Fruit fly (Drosophila melanogaster) whole organism, embryonic: ENCODE data around the gene D12.

Source experiments
- ATbp ChIP-seq: fragments of 200-800 bp; sonication (Bioruptor generic); optimal IDR thresholded peaks from 2 replicates; lab custom pipeline; 2017; ENCODE audit warnings: missing biosample characterization, mild to moderate bottlenecking, missing genetic modification characterization, missing genetic modification reagents
- Atf6 ChIP-seq: fragments of 200-800 bp; sonication (Bioruptor generic); IDR thresholded peaks from 2 replicates; pipeline ENCODE4 v1.3.6; 2022; ENCODE audit warnings: missing biosample characterization, missing genetic modification characterization
- Bdp1 ChIP-seq: fragments of 200-800 bp; sonication (Bioruptor generic); optimal IDR thresholded peaks from 3 replicates; lab custom pipeline; 2016; ENCODE audit warnings: missing biosample characterization, missing genetic modification characterization
- CG10462 ChIP-seq: fragments of 200-800 bp; sonication (Bioruptor generic); optimal IDR thresholded peaks from 2 replicates; lab custom pipeline; 2016; ENCODE audit warnings: missing biosample characterization, missing genetic modification characterization
- CG13424 ChIP-seq: fragments of 200-800 bp; sonication (Bioruptor generic); optimal IDR thresholded peaks from 2 replicates; lab custom pipeline; 2019; ENCODE audit warnings: missing biosample characterization, mild to moderate bottlenecking, missing genetic modification characterization, moderate library complexity
- CG14667 ChIP-seq: fragments of 200-800 bp; sonication (Bioruptor generic); IDR thresholded peaks from 2 replicates; pipeline ENCODE4 v1.3.6; 2022; ENCODE audit warnings: missing biosample characterization, missing genetic modification characterization
- CG15479 ChIP-seq: fragments of 200-800 bp; sonication (Bioruptor generic); optimal IDR thresholded peaks from 3 replicates; lab custom pipeline; 2019; ENCODE audit warnings: missing biosample characterization, mild to moderate bottlenecking, missing genetic modification characterization, moderate library complexity
- CG15601 ChIP-seq: fragments of 200-800 bp; sonication (Bioruptor generic); optimal IDR thresholded peaks from 3 replicates; lab custom pipeline; 2019; ENCODE audit warnings: missing biosample characterization, mild to moderate bottlenecking, missing genetic modification characterization, moderate library complexity
- CG1602 ChIP-seq: fragments of 200-800 bp; sonication (Bioruptor generic); optimal IDR thresholded peaks from 3 replicates; lab custom pipeline; 2016; ENCODE audit warnings: missing biosample characterization, missing genetic modification characterization
- CG17361 ChIP-seq: fragments of 200-800 bp; sonication (Bioruptor generic); IDR thresholded peaks from 3 replicates; pipeline ENCODE4 v1.3.6; 2022; ENCODE audit warnings: missing biosample characterization, missing genetic modification characterization
- CG2889 ChIP-seq: fragments of 200-800 bp; sonication (Bioruptor generic); IDR thresholded peaks from 3 replicates; pipeline ENCODE4 v1.3.6; 2022; ENCODE audit warnings: missing biosample characterization, missing genetic modification characterization
- CG33213 ChIP-seq: fragments of 200-800 bp; sonication (Bioruptor generic); optimal IDR thresholded peaks from 3 replicates; lab custom pipeline; 2016; ENCODE audit warnings: missing biosample characterization, missing genetic modification characterization
- CG33557 ChIP-seq: fragments of 200-800 bp; sonication (Bioruptor generic); optimal IDR thresholded peaks from 2 replicates; lab custom pipeline; 2019; ENCODE audit warnings: missing biosample characterization, mild to moderate bottlenecking, missing genetic modification characterization, moderate library complexity
- CG4707 ChIP-seq: fragments of 200-800 bp; sonication (Bioruptor generic); optimal IDR thresholded peaks from 2 replicates; lab custom pipeline; 2018; ENCODE audit warnings: missing biosample characterization, mild to moderate bottlenecking, missing genetic modification characterization, moderate library complexity
- CG5245 ChIP-seq: fragments of 200-800 bp; sonication (Bioruptor generic); optimal IDR thresholded peaks from 3 replicates; lab custom pipeline; 2016; ENCODE audit warnings: missing biosample characterization, missing genetic modification characterization
- CG6175 ChIP-seq: fragments of 200-800 bp; sonication (Bioruptor generic); IDR thresholded peaks from 3 replicates; pipeline ENCODE4 v1.3.6; 2022; ENCODE audit warnings: missing biosample characterization, missing genetic modification characterization
- CG7556 ChIP-seq: fragments of 200-800 bp; sonication (Bioruptor generic); optimal IDR thresholded peaks from 2 replicates; lab custom pipeline; 2017; ENCODE audit warnings: missing biosample characterization, mild to moderate bottlenecking, missing genetic modification characterization
- CG7987 ChIP-seq: fragments of 200-800 bp; sonication (Bioruptor generic); optimal IDR thresholded peaks from 2 replicates; lab custom pipeline; 2018; ENCODE audit warnings: missing biosample characterization, mild to moderate bottlenecking, missing genetic modification characterization, moderate library complexity
- CG8359 ChIP-seq: fragments of 200-800 bp; sonication (Bioruptor generic); optimal IDR thresholded peaks from 2 replicates; lab custom pipeline; 2017; ENCODE audit warnings: missing biosample characterization, mild to moderate bottlenecking, missing genetic modification characterization, borderline replicate concordance
- CG9727 ChIP-seq: fragments of 200-800 bp; sonication (Bioruptor generic); optimal IDR thresholded peaks from 3 replicates; lab custom pipeline; 2017; ENCODE audit warnings: missing biosample characterization, mild to moderate bottlenecking, missing genetic modification characterization
- Camta ChIP-seq: fragments of 200-800 bp; sonication (Bioruptor generic); optimal IDR thresholded peaks from 2 replicates; lab custom pipeline; 2016; ENCODE audit warnings: missing biosample characterization, missing genetic modification characterization
- D ChIP-seq, 2 experiments: fragments of 200-800 bp in 1 of 2; fragments of >200 bp in 1 of 2; sonication (Bioruptor generic) in 1 of 2; optimal IDR thresholded peaks; 2 replicates in 1 of 2; 3 replicates in 1 of 2; lab custom pipeline; 2017; ENCODE audit warnings: mild to moderate bottlenecking in 1 of 2, missing biosample characterization in 1 of 2, missing genetic modification characterization in 1 of 2, missing genetic modification reagents in 1 of 2
- D19B ChIP-seq: fragments of 200-800 bp; sonication (Bioruptor generic); optimal IDR thresholded peaks from 2 replicates; lab custom pipeline; 2017; ENCODE audit warnings: missing biosample characterization, mild to moderate bottlenecking, missing genetic modification characterization
- Dp ChIP-seq: fragments of 200-800 bp; sonication (Bioruptor generic); optimal IDR thresholded peaks from 2 replicates; lab custom pipeline; 2018; ENCODE audit warnings: missing biosample characterization, mild to moderate bottlenecking, missing genetic modification characterization, moderate library complexity
- Dref ChIP-seq: fragments of 200-800 bp; sonication (Bioruptor generic); IDR thresholded peaks from 2 replicates; pipeline ENCODE4 v1.3.6; 2022; ENCODE audit warnings: missing biosample characterization, missing genetic modification characterization
- Ets65A ChIP-seq: fragments of 200-800 bp; sonication (Bioruptor generic); peaks from one replicate; lab custom pipeline; 2016; ENCODE audit warnings: missing biosample characterization, missing genetic modification characterization
- Lhr ChIP-seq: fragments of 200-800 bp; sonication (Bioruptor generic); optimal IDR thresholded peaks from 3 replicates; lab custom pipeline; 2017; ENCODE audit warnings: mild to moderate bottlenecking, missing biosample characterization, missing genetic modification reagents, missing genetic modification characterization
- MESR4 ChIP-seq: fragments of 200-800 bp; sonication (Bioruptor generic); optimal IDR thresholded peaks from 2 replicates; lab custom pipeline; 2018; ENCODE audit warnings: missing biosample characterization, mild to moderate bottlenecking, missing genetic modification characterization, moderate library complexity
- Meics ChIP-seq: fragments of 200-800 bp; sonication (Bioruptor generic); optimal IDR thresholded peaks from 2 replicates; lab custom pipeline; 2017; ENCODE audit warnings: missing biosample characterization, mild to moderate bottlenecking, missing genetic modification characterization
- Oaz ChIP-seq: fragments of 200-800 bp; sonication (Bioruptor generic); IDR thresholded peaks from 2 replicates; pipeline ENCODE4 v1.3.6; 2022; ENCODE audit warnings: missing biosample characterization, missing genetic modification characterization
- Sin3A ChIP-seq: fragments of >200 bp; optimal IDR thresholded peaks from 2 replicates; lab custom pipeline; 2018
- Sry-δ ChIP-seq: fragments of 200-800 bp; sonication (Bioruptor generic); optimal IDR thresholded peaks from 2 replicates; lab custom pipeline; 2016; ENCODE audit warnings: missing biosample characterization, missing genetic modification characterization
- Stat92E ChIP-seq, 3 experiments: fragments of >200 bp in 2 of 3; fragments of 200-800 bp in 1 of 3; sonication (Bioruptor generic) in 1 of 3; optimal IDR thresholded peaks; 2 replicates each; lab custom pipeline; 2017 to 2019; ENCODE audit warnings: missing biosample characterization in 3 of 3, missing genetic modification characterization in 3 of 3, mild to moderate bottlenecking in 1 of 3, moderate library complexity in 1 of 3
- ash1 ChIP-seq: fragments of 200-800 bp; sonication (Bioruptor generic); optimal IDR thresholded peaks from 2 replicates; lab custom pipeline; 2018; ENCODE audit warnings: missing biosample characterization, mild to moderate bottlenecking, missing genetic modification characterization
- ato ChIP-seq: fragments of 200-800 bp; sonication (Bioruptor generic); IDR thresholded peaks from 2 replicates; pipeline ENCODE4 v1.3.6; 2022; ENCODE audit warnings: missing biosample characterization, missing genetic modification characterization; ENCODE audit not compliant: partially characterized antibody
- btn ChIP-seq: fragments of 200-800 bp; sonication (Bioruptor generic); optimal IDR thresholded peaks from 2 replicates; lab custom pipeline; 2016; ENCODE audit warnings: missing biosample characterization, missing genetic modification characterization
- chinmo ChIP-seq: fragments of 200-800 bp; sonication (Bioruptor generic); IDR thresholded peaks from 4 replicates; pipeline ENCODE4 v1.3.6; 2022; ENCODE audit warnings: missing biosample characterization, missing genetic modification characterization; ENCODE audit not compliant: partially characterized antibody
- da ChIP-seq: fragments of 200-800 bp; sonication (Bioruptor generic); optimal IDR thresholded peaks from 2 replicates; lab custom pipeline; 2016; ENCODE audit warnings: missing biosample characterization, missing genetic modification characterization
- dm ChIP-seq: fragments of 200-800 bp; sonication (Bioruptor generic); optimal IDR thresholded peaks from 3 replicates; lab custom pipeline; 2016; ENCODE audit warnings: missing biosample characterization, missing genetic modification characterization
- eve ChIP-seq, 2 experiments: fragments of >200 bp; optimal IDR thresholded peaks; 2 replicates each; lab custom pipeline; 2017; ENCODE audit warnings: missing biosample characterization in 2 of 2, missing genetic modification characterization in 2 of 2
- gcm2 ChIP-seq: fragments of 200-800 bp; sonication (Bioruptor generic); optimal IDR thresholded peaks from 2 replicates; lab custom pipeline; 2016; ENCODE audit warnings: missing biosample characterization, missing genetic modification characterization
- lmd ChIP-seq: fragments of 200-800 bp; sonication (Bioruptor generic); IDR thresholded peaks from 2 replicates; pipeline ENCODE4 v1.3.6; 2022; ENCODE audit warnings: missing biosample characterization, missing genetic modification characterization
- nau ChIP-seq: fragments of 200-800 bp; sonication (Bioruptor generic); optimal IDR thresholded peaks from 3 replicates; lab custom pipeline; 2017; ENCODE audit warnings: missing biosample characterization, mild to moderate bottlenecking, missing genetic modification characterization, missing genetic modification reagents
- nerfin-1 ChIP-seq: fragments of 200-800 bp; sonication (Bioruptor generic); optimal IDR thresholded peaks from 3 replicates; lab custom pipeline; 2019; ENCODE audit warnings: missing biosample characterization, mild to moderate bottlenecking, missing genetic modification characterization, moderate library complexity
- oc ChIP-seq: fragments of 200-800 bp; sonication (Bioruptor generic); optimal IDR thresholded peaks from 2 replicates; lab custom pipeline; 2018; ENCODE audit warnings: missing biosample characterization, mild to moderate bottlenecking, missing genetic modification characterization, moderate library complexity
- ssp ChIP-seq: fragments of 200-800 bp; sonication (Bioruptor generic); IDR thresholded peaks from 2 replicates; pipeline ENCODE4 v1.3.6; 2022; ENCODE audit warnings: missing biosample characterization, missing genetic modification characterization
- tap ChIP-seq: fragments of 200-800 bp; optimal IDR thresholded peaks from 3 replicates; lab custom pipeline; 2019; ENCODE audit warnings: missing biosample characterization, mild to moderate bottlenecking, missing genetic modification characterization, moderate library complexity
- tin ChIP-seq: fragments of 200-800 bp; sonication (Bioruptor generic); optimal IDR thresholded peaks from 3 replicates; lab custom pipeline; 2016; ENCODE audit warnings: missing biosample characterization, missing genetic modification characterization
- tio ChIP-seq: fragments of 200-800 bp; sonication (Bioruptor generic); optimal IDR thresholded peaks from 2 replicates; lab custom pipeline; 2017; ENCODE audit warnings: missing biosample characterization, missing genetic modification characterization, inconsistent platforms
- vnd ChIP-seq: fragments of 200-800 bp; sonication (Bioruptor generic); IDR thresholded peaks from 3 replicates; pipeline ENCODE4 v1.3.6; 2022; ENCODE audit warnings: missing biosample characterization, missing genetic modification characterization; ENCODE audit not compliant: partially characterized antibody

Gene D12

dm6 chr2L:8423460-8424089, 13.6 kb downstream of the D12 start (continued):
- TF ChIP-seq oc (tag; lab: Kevin White, UChicago) (no peak), nau (GFP tag; lab: Kevin White, UChicago) (peak; percentile 14), CG17361 (GFP tag; lab: Robert Waterston, UW) (peak; percentile 44; the same call in 2 of the 3 replicates), CG2889 (no peak), lmd (GFP tag; lab: Robert Waterston, UW) (no peak), CG14667 (GFP tag; lab: Robert Waterston, UW) (no peak), CG7556 (GFP tag; lab: Kevin White, UChicago) (peak; percentile 6), Meics (GFP tag; lab: Kevin White, UChicago) (no peak), CG15479 (no peak), Atf6 (GFP tag; lab: Robert Waterston, UW) (no peak), Dp (no peak), CG33213 (peak; percentile 1), eve (GFP tag; optimal IDR thresholded peaks at IDR 0.05; lab: Kevin White, UChicago) (peak in 1 of 2 experiments; percentile 67), CG7987 (GFP tag; lab: Kevin White, UChicago) (no peak), btn (no peak), CG1602 (peak; percentile 33), ssp (GFP tag; lab: Robert Waterston, UW) (no peak), gcm2 (no peak), ATbp (GFP tag; lab: Kevin White, UChicago) (peak; percentile 71), dm (GFP tag; lab: Kevin White, UChicago) (no peak), Sry-δ (GFP tag; lab: Kevin White, UChicago) (no peak), Dref (GFP tag; lab: Robert Waterston, UW) (no peak), ash1 (GFP tag; lab: Kevin White, UChicago) (no peak), chinmo (no peak), Camta (peak; percentile 28), tio (GFP tag; lab: Kevin White, UChicago) (no peak), CG33557 (GFP tag; lab: Kevin White, UChicago) (peak; percentile 29), CG9727 (GFP tag; lab: Kevin White, UChicago) (peak; percentile 15), CG15601 (tag; lab: Kevin White, UChicago) (peak; percentile 25), Bdp1 (GFP tag; lab: Kevin White, UChicago) (no peak), Lhr (GFP tag; lab: Kevin White, UChicago) (no peak), tap (tag; lab: Kevin White, UChicago) (peak; percentile 5), da (GFP tag; lab: Kevin White, UChicago) (no peak), CG5245 (GFP tag; lab: Kevin White, UChicago) (no peak), Stat92E (GFP tag; optimal IDR thresholded peaks at IDR 0.05; lab: Kevin White, UChicago) (no peak), CG6175 (GFP tag; lab: Robert Waterston, UW) (no peak), tin (GFP tag; lab: Kevin White, UChicago) (no peak), Ets65A (no peak), CG10462 (GFP tag; lab: Kevin White, UChicago) (no peak), CG8359 (no peak), vnd (GFP tag; lab: Robert Waterston, UW) (no peak), D (optimal IDR thresholded peaks at IDR 0.05; lab: Kevin White, UChicago) (peak; percentile 43), D (GFP tag; optimal IDR thresholded peaks at IDR 0.05; lab: Kevin White, UChicago) (no peak), nerfin-1 (tag; lab: Kevin White, UChicago) (peak; percentile 24), Sin3A (lab: Kevin White, UChicago) (no peak), CG13424 (peak; percentile 14), ato (GFP tag; lab: Robert Waterston, UW) (no peak), Oaz (GFP tag; lab: Robert Waterston, UW) (no peak), MESR4 (GFP tag; lab: Kevin White, UChicago) (no peak), D19B (GFP tag; lab: Kevin White, UChicago) (no peak), CG4707 (GFP tag; lab: Kevin White, UChicago) (peak; percentile 45)
